Worm (Caenorhabditis elegans) whole organism, dauer: Measurements from ENCODE around the gene fbxb-82.

Experiments
- unc-62 ChIP-seq: sonication (generic microtip); optimal IDR thresholded peaks from 2 replicates; lab custom pipeline; 2017; ENCODE audit warnings: missing biosample characterization, missing genetic modification reagents, missing genetic modification characterization

Gene fbxb-82

ce11 chrIII:165390-165789, 22.4 kb upstream of the fbxb-82 start, which contains the start of gene F40G9.7:
TSS of gene F40G9.7 (plus strand) at chrIII:165690.
- no peak for TF ChIP-seq unc-62

ce11 chrIII:164775-165174, 21.8 kb upstream of the fbxb-82 start, which contains the start of gene F40G9.8:
TSS of gene F40G9.8 (minus strand) at chrIII:164875.
- no peak for TF ChIP-seq unc-62

ce11 chrIII:159665-160064, 16.6 kb upstream of the fbxb-82 start:
- no peak for TF ChIP-seq unc-62

ce11 chrIII:159149-159548, 16.1 kb upstream of the fbxb-82 start:
- no peak for TF ChIP-seq unc-62

ce11 chrIII:157980-158379, 15.0 kb upstream of the fbxb-82 start:
- TF ChIP-seq unc-62, result no peak

- no peak for TF ChIP-seq unc-62
These were observed 13.6 kb upstream of the fbxb-82 start, which contains the start of the genes zig-13 and ver-1 for ce11 chrIII:156645-157044. TSS of gene zig-13 (minus strand) at chrIII:156745. TSS of gene ver-1 (plus strand) at chrIII:156824.

- no peak for TF ChIP-seq unc-62
These were observed 11.1 kb upstream of the fbxb-82 start for ce11 chrIII:154168-154567.

ce11 chrIII:151084-151483, 8.1 kb upstream of the fbxb-82 start:
- no peak for TF ChIP-seq unc-62

- TF ChIP-seq unc-62, result no peak
These were observed 6.1 kb upstream of the fbxb-82 start for ce11 chrIII:149132-149531.

- no peak for TF ChIP-seq unc-62
These were observed 4.6 kb upstream of the fbxb-82 start, which contains the start of gene sqst-5 for ce11 chrIII:147570-148076. TSS of gene sqst-5 (minus strand) at chrIII:147620.

ce11 chrIII:146369-146768, 3.3 kb upstream of the fbxb-82 start, which contains the start of gene fbxb-84:
TSS of gene fbxb-84 (minus strand) at chrIII:146469.
- TF ChIP-seq unc-62, result no peak

- TF ChIP-seq unc-62, result no peak
These were observed 2.1 kb upstream of the fbxb-82 start, which contains the start of the genes T17A3.12 and fbxb-83 for ce11 chrIII:145078-145477. TSS of gene T17A3.12 (minus strand) at chrIII:145178. TSS of gene fbxb-83 (minus strand) at chrIII:145211.

ce11 chrIII:140904-141303, 2.1 kb downstream of the fbxb-82 start, which contains the start of gene fbxb-81:
TSS of gene fbxb-81 (minus strand) at chrIII:141217.
- no peak for TF ChIP-seq unc-62

- TF ChIP-seq unc-62, result no peak
These were observed 8.8 kb downstream of the fbxb-82 start, which contains the start of gene pals-25 for ce11 chrIII:134194-134593. TSS of gene pals-25 (plus strand) at chrIII:134494.

- TF ChIP-seq unc-62, result no peak
These were observed 10.9 kb downstream of the fbxb-82 start, which contains the start of gene pals-22 for ce11 chrIII:132118-132517. TSS of gene pals-22 (plus strand) at chrIII:132418.

ce11 chrIII:131627-132026, 11.4 kb downstream of the fbxb-82 start:
- no peak for TF ChIP-seq unc-62

- TF ChIP-seq unc-62, result no peak
These were observed 12.4 kb downstream of the fbxb-82 start, which contains the start of the genes nhr-280 and C29F9.2 for ce11 chrIII:130650-131049. TSS of gene nhr-280 (minus strand) at chrIII:130750. TSS of gene C29F9.2 (plus strand) at chrIII:130947.

ce11 chrIII:124478-124877, 18.5 kb downstream of the fbxb-82 start, which contains the start of gene pals-23:
TSS of gene pals-23 (plus strand) at chrIII:124778.
- no peak for TF ChIP-seq unc-62
